In genomic region chrX:6743192-6743591, dm6 we compare ENCODE assay signal across 5 fruit fly cellular contexts.
A peak's percentile ranks its signal among the peaks of the same experiment; 100 is the strongest.
TF ChIP-seq lines count a peak whose summit lies in the region.

No protein-coding gene starts in this region.

- no peak for TF ChIP-seq CTCF in whole organism, embryonic (GFP tag; optimal IDR thresholded peaks at IDR 0.05; lab: Kevin White, UChicago)

TF ChIP-seq in whole organism, adult, 20 proteins besides CTCF, POLR2A, EP300 and RAD21:
- TF ChIP-seq Crg-1 (GFP tag; optimal IDR thresholded peaks at IDR 0.05; lab: Kevin White, UChicago) = no peak
- TF ChIP-seq Mnt (GFP tag; optimal IDR thresholded peaks at IDR 0.05; lab: Kevin White, UChicago) = peak; percentile 65

TF ChIP-seq in whole organism, embryonic, 481 proteins besides CTCF, POLR2A, EP300 and RAD21 (continues in another document):
- TF ChIP-seq tup (GFP tag; optimal IDR thresholded peaks at IDR 0.05; lab: Kevin White, UChicago) (no peak), exex (tag; optimal IDR thresholded peaks at IDR 0.05; lab: Kevin White, UChicago) (no peak), Aef1 (GFP tag; IDR thresholded peaks at IDR 0.05; lab: Robert Waterston, UW) (no peak), CG8359 (GFP tag; optimal IDR thresholded peaks at IDR 0.05; lab: Kevin White, UChicago; ENCODE audit: borderline replicate concordance) (no peak), CG2120 (GFP tag; optimal IDR thresholded peaks at IDR 0.05; lab: Kevin White, UChicago) (peak; percentile 14), B-H2 (GFP tag; optimal IDR thresholded peaks at IDR 0.05; lab: Kevin White, UChicago) (no peak), ERR (GFP tag; optimal IDR thresholded peaks at IDR 0.05; lab: Kevin White, UChicago) (no peak), prd (optimal IDR thresholded peaks at IDR 0.05; lab: Kevin White, UChicago) (no peak), prd (GFP tag; IDR thresholded peaks at IDR 0.05; lab: Robert Waterston, UW) (0 out of 3 replicates have a peak, but pooled peaks have one; percentile 14), C15 (GFP tag; IDR thresholded peaks at IDR 0.05; lab: Robert Waterston, UW) (no peak), CG13123 (GFP tag; optimal IDR thresholded peaks at IDR 0.05; lab: Kevin White, UChicago) (no peak), bowl (GFP tag; IDR thresholded peaks at IDR 0.05; lab: Robert Waterston, UW) (no peak), CG12104 (GFP tag; optimal IDR thresholded peaks at IDR 0.05; lab: Kevin White, UChicago) (no peak), dan (GFP tag; IDR thresholded peaks at IDR 0.05; lab: Robert Waterston, UW) (no peak), crol (GFP tag; IDR thresholded peaks at IDR 0.05; lab: Robert Waterston, UW) (no peak), row (GFP tag; IDR thresholded peaks at IDR 0.05; lab: Robert Waterston, UW) (peak; percentile 33; the same call in 2 of the 3 replicates), Hsf (GFP tag; optimal IDR thresholded peaks at IDR 0.05; lab: Kevin White, UChicago) (no peak), Xrp1 (GFP tag; IDR thresholded peaks at IDR 0.05; lab: Robert Waterston, UW) (peak; percentile 7; the same call in 1 of the 2 replicates), dysf (GFP tag; IDR thresholded peaks at IDR 0.05; lab: Robert Waterston, UW) (no peak), CG31365 (tag; optimal IDR thresholded peaks at IDR 0.05; lab: Kevin White, UChicago) (no peak), Hmr (GFP tag; optimal IDR thresholded peaks at IDR 0.05; lab: Kevin White, UChicago) (no peak), Abd-B (GFP tag; optimal IDR thresholded peaks at IDR 0.05; lab: Kevin White, UChicago) (no peak), pnt (GFP tag; optimal IDR thresholded peaks at IDR 0.05; lab: Kevin White, UChicago) (no peak)

TF ChIP-seq in whole organism, prepupa, 60 proteins besides CTCF, POLR2A, EP300 and RAD21 (continues in another document):
- TF ChIP-seq lz (GFP tag; optimal IDR thresholded peaks at IDR 0.05; lab: Kevin White, UChicago) (no peak), Hr39 (GFP tag; optimal IDR thresholded peaks at IDR 0.05; lab: Kevin White, UChicago) (peak; percentile 30), Sox15 (GFP tag; optimal IDR thresholded peaks at IDR 0.05; lab: Kevin White, UChicago) (no peak), CG3032 (tag; optimal IDR thresholded peaks at IDR 0.05; lab: Kevin White, UChicago) (no peak), Hr4 (GFP tag; optimal IDR thresholded peaks at IDR 0.05; lab: Kevin White, UChicago) (peak; percentile 12), CG16779 (tag; optimal IDR thresholded peaks at IDR 0.05; lab: Kevin White, UChicago) (no peak), CG10631 (GFP tag; optimal IDR thresholded peaks at IDR 0.05; lab: Kevin White, UChicago) (no peak), pdm3 (GFP tag; optimal IDR thresholded peaks at IDR 0.05; lab: Kevin White, UChicago) (peak; percentile 31), CG10669 (GFP tag; optimal IDR thresholded peaks at IDR 0.05; lab: Kevin White, UChicago) (peak; percentile 15), OdsH (GFP tag; optimal IDR thresholded peaks at IDR 0.05; lab: Kevin White, UChicago) (no peak), Eip93F (GFP tag; optimal IDR thresholded peaks at IDR 0.05; lab: Kevin White, UChicago) (no peak), Sox14 (GFP tag; optimal IDR thresholded peaks at IDR 0.05; lab: Kevin White, UChicago) (peak; percentile 5), CG8319 (GFP tag; optimal IDR thresholded peaks at IDR 0.05; lab: Kevin White, UChicago) (no peak), acj6 (GFP tag; optimal IDR thresholded peaks at IDR 0.05; lab: Kevin White, UChicago) (no peak), CG6792 (GFP tag; optimal IDR thresholded peaks at IDR 0.05; lab: Kevin White, UChicago) (peak; percentile 18), topi (GFP tag; optimal IDR thresholded peaks at IDR 0.05; lab: Kevin White, UChicago) (peak; percentile 26), CG4318 (GFP tag; optimal IDR thresholded peaks at IDR 0.05; lab: Kevin White, UChicago) (no peak), CG34406 (GFP tag; optimal IDR thresholded peaks at IDR 0.05; lab: Kevin White, UChicago) (no peak), spab (GFP tag; optimal IDR thresholded peaks at IDR 0.05; lab: Kevin White, UChicago) (no peak), vri (GFP tag; optimal IDR thresholded peaks at IDR 0.05; lab: Kevin White, UChicago) (no peak), svp (GFP tag; lab: Kevin White, UChicago) (no peak), CG6854 (GFP tag; optimal IDR thresholded peaks at IDR 0.05; lab: Kevin White, UChicago) (no peak), Met (GFP tag; optimal IDR thresholded peaks at IDR 0.05; lab: Kevin White, UChicago) (peak; percentile 26), CG3919 (GFP tag; optimal IDR thresholded peaks at IDR 0.05; lab: Kevin White, UChicago) (no peak), Eip78C (GFP tag; lab: Kevin White, UChicago) (peak; percentile 37)

TF ChIP-seq in whole organism, pupa, 21 proteins besides CTCF, POLR2A, EP300 and RAD21:
- TF ChIP-seq Snoo (tag; optimal IDR thresholded peaks at IDR 0.05; lab: Kevin White, UChicago) = no peak
- TF ChIP-seq CG17806 (tag; optimal IDR thresholded peaks at IDR 0.05; lab: Kevin White, UChicago) = peak; percentile 15
- TF ChIP-seq CG15710 (tag; optimal IDR thresholded peaks at IDR 0.05; lab: Kevin White, UChicago) = peak; percentile 13
- peak; percentile 42; the same call in 1 of the 2 replicates for TF ChIP-seq CG32121 (GFP tag; IDR thresholded peaks at IDR 0.05; lab: Robert Waterston, UW)
- TF ChIP-seq CG34367 (tag; optimal IDR thresholded peaks at IDR 0.05; lab: Kevin White, UChicago) = no peak
- no peak for TF ChIP-seq CG10348 (GFP tag; IDR thresholded peaks at IDR 0.05; lab: Robert Waterston, UW)
- TF ChIP-seq rn (GFP tag; IDR thresholded peaks at IDR 0.05; lab: Robert Waterston, UW) = no peak
- TF ChIP-seq CG12605 (GFP tag; IDR thresholded peaks at IDR 0.05; lab: Robert Waterston, UW) = no peak
- TF ChIP-seq CG14655 (GFP tag; optimal IDR thresholded peaks at IDR 0.05; lab: Kevin White, UChicago) = no peak
- no peak for TF ChIP-seq Pif1B (GFP tag; optimal IDR thresholded peaks at IDR 0.05; lab: Kevin White, UChicago)
- TF ChIP-seq EcR (GFP tag; optimal IDR thresholded peaks at IDR 0.05; lab: Kevin White, UChicago) = no peak
- TF ChIP-seq CG4496 (GFP tag; IDR thresholded peaks at IDR 0.05; lab: Robert Waterston, UW) = no peak
- TF ChIP-seq CG8301 (tag; optimal IDR thresholded peaks at IDR 0.05; lab: Kevin White, UChicago) = no peak
- TF ChIP-seq gl (tag; optimal IDR thresholded peaks at IDR 0.05; lab: Kevin White, UChicago) = no peak
- no peak for TF ChIP-seq D1 (tag; optimal IDR thresholded peaks at IDR 0.05; lab: Kevin White, UChicago)
- 0 out of 2 replicates have a peak, but pooled peaks have one; percentile 9 for TF ChIP-seq Ets98B (GFP tag; IDR thresholded peaks at IDR 0.05; lab: Robert Waterston, UW)
- no peak for TF ChIP-seq CG8159 (tag; optimal IDR thresholded peaks at IDR 0.05; lab: Kevin White, UChicago)
- TF ChIP-seq CG13204 (GFP tag; optimal IDR thresholded peaks at IDR 0.05; lab: Kevin White, UChicago) = no peak
- peak; percentile 0 for TF ChIP-seq Pif1A (GFP tag; optimal IDR thresholded peaks at IDR 0.05; lab: Kevin White, UChicago)
- no peak for TF ChIP-seq CG9948 (tag; optimal IDR thresholded peaks at IDR 0.05; lab: Kevin White, UChicago)
- no peak for TF ChIP-seq fd96Ca (GFP tag; IDR thresholded peaks at IDR 0.05; lab: Robert Waterston, UW)

TF ChIP-seq in whole organism, wandering third instar larva, 38 proteins besides CTCF, POLR2A, EP300 and RAD21:
- TF ChIP-seq foxo (GFP tag; optimal IDR thresholded peaks at IDR 0.05; lab: Kevin White, UChicago) (peak in 1 of 2 experiments; percentile 3), Myc (optimal IDR thresholded peaks at IDR 0.05; lab: Kevin White, UChicago) (no peak), ey (GFP tag; optimal IDR thresholded peaks at IDR 0.05; lab: Kevin White, UChicago) (peak; percentile 17)
